Fruit fly (Drosophila melanogaster): ENCODE measurements around the gene mio.

The mio gene

DNA sequence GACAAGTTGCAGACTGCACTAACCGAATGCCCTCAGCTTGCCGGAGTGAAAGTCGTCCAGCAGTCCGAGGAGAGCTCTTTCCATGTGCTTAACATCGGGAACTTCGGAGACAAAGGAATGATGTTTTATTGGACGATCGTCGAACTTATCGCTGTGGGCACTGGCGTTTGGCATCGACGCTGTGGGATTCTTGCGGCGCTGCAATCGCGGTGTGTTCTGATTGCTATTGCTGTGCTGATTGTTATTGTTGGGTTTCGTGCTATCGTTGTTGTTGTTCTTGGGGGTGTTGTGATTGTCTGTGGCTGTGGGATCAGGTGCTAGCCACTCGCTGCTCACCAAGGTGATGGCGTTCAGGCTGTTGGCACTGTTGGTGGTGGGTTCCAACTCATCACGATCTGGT, 26.4 kb upstream of the mio start:
- TF ChIP-seq h (optimal IDR thresholded peaks at IDR 0.05) (no peak), ttk (optimal IDR thresholded peaks at IDR 0.05) (no peak), Sin3A (optimal IDR thresholded peaks at IDR 0.05) (no peak)

DNA sequence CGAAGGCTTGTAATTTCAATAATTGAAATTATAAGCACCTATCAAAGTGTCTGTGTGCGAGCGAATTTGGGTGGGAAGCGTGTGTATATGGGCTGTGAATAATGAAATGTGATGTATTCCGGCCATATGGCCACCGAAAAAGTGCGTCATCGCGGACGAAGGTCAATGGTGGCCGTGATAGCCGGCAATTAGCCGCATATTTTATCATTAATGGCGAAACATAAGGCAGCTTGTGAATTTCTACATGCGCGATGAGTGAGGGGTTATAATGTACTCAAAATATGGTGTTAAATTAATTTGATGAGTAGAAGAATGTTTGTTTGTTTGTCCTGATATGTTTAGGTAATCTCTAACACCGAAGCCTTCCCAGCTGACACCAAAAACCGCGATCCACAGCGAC, 25.7 kb upstream of the mio start:
- TF ChIP-seq ttk (optimal IDR thresholded peaks at IDR 0.05) (no peak), insv (optimal IDR thresholded peaks at IDR 0.05) (no peak), Sin3A (optimal IDR thresholded peaks at IDR 0.05) (no peak), psq (optimal IDR thresholded peaks at IDR 0.05) (no peak), h (optimal IDR thresholded peaks at IDR 0.05) (no peak), Myc (optimal IDR thresholded peaks at IDR 0.05) (no peak)

DNA sequence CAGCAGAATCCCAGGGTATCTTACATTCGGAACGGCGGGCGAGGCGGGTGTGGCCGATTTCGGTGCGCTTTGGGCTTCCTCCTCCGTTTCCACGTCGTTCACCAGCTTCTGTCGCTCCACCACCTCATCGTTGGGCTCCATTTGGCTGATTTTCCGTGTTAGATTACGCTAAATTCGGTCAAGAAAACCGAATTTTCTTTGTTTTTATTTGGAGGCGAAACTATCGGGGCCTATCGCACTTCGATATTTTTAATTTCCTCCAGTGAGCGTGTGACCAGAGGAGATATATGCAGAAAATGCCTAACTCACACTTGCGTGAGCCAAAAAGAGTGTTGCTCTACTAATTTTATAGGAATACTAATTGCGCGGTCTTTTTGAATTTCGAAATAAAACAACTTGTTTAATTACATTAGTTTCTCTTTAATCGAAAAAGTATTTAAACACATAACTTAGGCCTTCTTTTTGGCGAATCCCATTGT, 24.9 kb upstream of the mio start, which contains the start of gene CG10874:
CG10874 (minus strand) TSS at position 264 of the 479 bp plus-strand sequence.
- TF ChIP-seq Myc (optimal IDR thresholded peaks at IDR 0.05) = no peak

DNA sequence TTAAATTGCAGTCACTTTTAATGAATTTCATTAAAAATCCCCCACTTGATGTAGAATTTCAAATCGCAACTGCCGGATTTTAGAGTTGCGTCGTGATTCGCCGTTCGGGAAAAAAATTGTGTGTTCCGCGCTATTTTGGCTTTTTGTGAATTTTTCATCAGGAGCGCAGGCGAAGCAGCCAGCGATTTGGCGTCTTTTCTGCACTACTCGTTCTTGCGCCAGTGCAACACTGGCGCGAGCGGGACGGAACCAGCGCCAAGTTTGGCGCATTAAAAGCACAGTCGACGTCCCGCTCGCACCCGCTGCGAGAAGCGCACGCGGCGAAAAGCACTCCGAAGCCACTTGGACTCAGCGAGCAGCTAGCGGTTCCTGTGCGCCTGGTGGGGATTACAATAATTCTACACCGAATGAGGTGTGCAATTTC, 23.7 kb upstream of the mio start:
- TF ChIP-seq psq (optimal IDR thresholded peaks at IDR 0.05) (no peak), insv (optimal IDR thresholded peaks at IDR 0.05) (no peak), Myc (optimal IDR thresholded peaks at IDR 0.05) (no peak), Sin3A (optimal IDR thresholded peaks at IDR 0.05) (no peak), h (optimal IDR thresholded peaks at IDR 0.05) (no peak), ttk (optimal IDR thresholded peaks at IDR 0.05) (no peak)

DNA sequence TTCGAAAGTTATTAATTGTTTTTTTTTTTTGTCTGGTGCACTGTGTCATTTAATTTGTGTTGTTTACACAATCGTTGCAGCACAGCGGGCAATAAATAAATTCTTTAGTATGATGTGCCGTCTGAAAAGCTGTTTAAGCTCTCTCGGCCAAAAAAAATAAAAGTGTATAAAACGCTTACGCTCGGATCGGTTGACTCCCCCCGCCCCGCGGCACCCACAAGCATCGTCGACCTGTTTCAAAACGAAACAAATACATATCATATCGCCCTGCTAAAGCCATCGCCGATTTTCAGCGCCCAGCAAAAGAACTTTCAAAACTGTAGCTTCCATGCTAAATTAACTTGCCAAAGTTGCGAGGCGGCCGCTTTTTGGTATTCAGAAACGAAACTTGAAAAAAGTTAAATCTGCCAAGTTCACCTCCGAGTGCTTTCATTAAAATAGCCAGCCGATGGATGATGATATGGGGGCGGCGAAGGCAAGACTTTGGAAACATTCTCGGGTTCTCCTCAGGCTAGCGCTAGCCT, 22.7 kb upstream of the mio start:
- TF ChIP-seq Myc (optimal IDR thresholded peaks at IDR 0.05) (no peak), h (optimal IDR thresholded peaks at IDR 0.05) (peak; percentile 32), insv (optimal IDR thresholded peaks at IDR 0.05) (peak; percentile 22)

DNA sequence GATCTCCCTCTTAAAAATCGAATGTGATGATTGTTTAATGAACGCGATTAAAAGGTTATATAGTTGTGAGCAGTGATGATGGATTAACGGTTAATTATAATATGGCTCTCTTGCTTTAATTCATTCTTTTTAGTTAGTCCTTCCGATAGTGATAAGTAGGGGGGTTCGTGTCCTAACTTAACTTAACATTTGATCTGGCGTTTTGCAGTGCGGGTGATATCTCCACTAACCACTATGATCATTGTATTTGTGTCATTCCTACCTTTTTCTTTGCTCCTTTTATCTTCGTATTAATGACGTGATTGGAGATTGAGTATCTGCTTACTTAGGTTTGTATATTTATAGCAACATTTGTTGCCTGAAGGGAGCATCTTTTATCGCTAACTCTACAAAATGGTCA, 21.8 kb upstream of the mio start:
- TF ChIP-seq ttk (optimal IDR thresholded peaks at IDR 0.05) = no peak
- TF ChIP-seq h (optimal IDR thresholded peaks at IDR 0.05) = no peak
- TF ChIP-seq Sin3A (optimal IDR thresholded peaks at IDR 0.05) = no peak
- TF ChIP-seq insv (optimal IDR thresholded peaks at IDR 0.05) = no peak
- TF ChIP-seq Myc (optimal IDR thresholded peaks at IDR 0.05) = no peak
- TF ChIP-seq psq (optimal IDR thresholded peaks at IDR 0.05) = no peak

DNA sequence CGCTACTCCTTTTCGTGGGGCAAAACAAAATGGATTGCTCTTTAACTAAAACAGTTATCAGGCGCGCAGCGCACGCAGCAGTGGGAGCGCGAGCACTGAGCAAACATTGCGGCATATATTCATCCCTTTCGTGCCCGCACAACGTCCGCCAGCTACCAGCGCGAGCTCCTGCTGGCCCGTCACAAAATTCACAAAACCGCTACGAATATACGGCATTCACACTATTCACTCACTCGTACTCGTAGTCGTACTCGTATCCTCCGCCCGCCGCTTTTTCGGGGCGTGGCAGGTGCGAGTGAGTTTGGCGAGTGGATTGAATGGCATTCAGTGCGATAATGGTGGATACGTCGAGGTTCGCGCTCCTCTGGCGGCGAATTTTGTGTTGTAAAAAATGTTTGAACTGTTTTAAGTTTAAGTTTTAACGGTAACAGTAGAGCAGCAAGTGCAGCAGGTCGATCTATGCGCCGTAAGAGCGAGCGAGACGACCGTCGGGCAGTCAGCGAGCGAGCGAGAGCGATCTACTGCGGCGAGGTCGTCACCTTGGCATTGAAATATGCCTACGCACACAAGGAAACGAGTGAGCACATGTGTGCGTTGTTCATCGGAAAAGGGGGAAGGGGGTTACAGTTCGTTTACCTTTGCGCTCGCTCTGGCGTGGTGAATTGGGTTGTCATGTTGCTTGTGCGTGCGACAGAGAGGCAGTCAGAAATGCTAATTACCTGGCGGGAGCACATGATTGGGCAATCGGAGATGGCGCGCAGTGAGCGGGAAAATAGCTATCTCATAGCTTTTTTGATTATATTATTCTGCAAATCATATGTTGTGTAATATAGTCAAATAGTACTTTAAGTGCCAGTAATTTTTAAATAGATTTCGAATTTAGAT, 20.3 kb upstream of the mio start:
- no peak for TF ChIP-seq Sin3A (optimal IDR thresholded peaks at IDR 0.05)
- TF ChIP-seq psq (optimal IDR thresholded peaks at IDR 0.05) = no peak
- TF ChIP-seq Myc (optimal IDR thresholded peaks at IDR 0.05) = no peak
- no peak for TF ChIP-seq h (optimal IDR thresholded peaks at IDR 0.05)
- no peak for TF ChIP-seq ttk (optimal IDR thresholded peaks at IDR 0.05)
- no peak for TF ChIP-seq insv (optimal IDR thresholded peaks at IDR 0.05)

DNA sequence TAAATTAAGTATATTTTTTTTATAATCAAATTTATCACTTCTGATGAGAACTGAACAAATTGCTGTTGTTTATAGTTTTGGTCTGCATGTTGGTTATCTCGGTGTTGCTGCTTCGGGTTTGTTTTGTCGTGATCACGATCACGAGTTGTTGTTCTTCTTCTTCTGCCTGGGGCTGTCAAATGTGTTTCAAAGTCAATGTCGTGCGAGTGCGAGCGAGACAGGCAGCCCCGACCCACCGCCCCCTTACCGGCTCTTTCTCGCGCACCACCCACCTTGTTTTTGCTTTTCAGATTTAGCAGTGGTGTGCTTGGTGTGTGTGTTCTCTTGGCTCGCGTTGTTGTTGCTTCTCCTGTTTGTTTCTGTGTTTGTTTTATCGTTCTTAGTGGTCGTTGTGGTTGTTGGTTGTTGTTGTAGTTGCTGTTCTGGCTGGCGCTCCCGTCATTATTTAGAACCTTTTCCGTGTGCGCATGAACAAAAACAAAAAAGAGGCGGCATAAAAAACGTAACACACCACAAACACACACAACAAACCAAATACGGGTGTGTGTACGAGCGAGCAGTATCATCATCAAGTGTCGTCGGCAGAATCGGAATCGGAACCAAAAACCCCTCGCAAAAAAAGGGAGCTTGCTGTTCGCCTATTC, 19.5 kb upstream of the mio start, which contains the start of gene COX7AL2:
COX7AL2 (minus strand) TSS at position 438 of the 644 bp plus-strand sequence.
- TF ChIP-seq ttk (optimal IDR thresholded peaks at IDR 0.05) (no peak), psq (optimal IDR thresholded peaks at IDR 0.05) (no peak), h (optimal IDR thresholded peaks at IDR 0.05) (no peak), insv (optimal IDR thresholded peaks at IDR 0.05) (no peak)

DNA sequence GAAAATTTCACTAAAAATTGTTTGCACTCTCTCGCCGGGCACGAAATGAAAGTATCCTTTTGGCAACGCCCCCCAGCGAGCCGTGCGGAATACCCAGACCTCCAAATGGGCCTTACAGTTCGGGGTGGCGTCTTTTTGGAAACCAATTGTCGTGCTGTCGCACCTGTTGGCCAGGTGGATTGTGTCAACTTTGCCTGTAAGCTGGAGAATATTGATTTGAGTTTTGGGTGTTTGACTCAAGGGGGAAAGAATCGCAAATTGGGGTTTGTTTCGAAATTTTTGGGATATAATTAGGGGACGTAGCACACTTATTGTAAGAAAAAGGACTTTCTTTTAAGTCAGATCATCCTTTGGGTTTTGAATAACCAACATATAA, 19.0 kb upstream of the mio start:
- TF ChIP-seq insv (optimal IDR thresholded peaks at IDR 0.05) (no peak), psq (optimal IDR thresholded peaks at IDR 0.05) (no peak), h (optimal IDR thresholded peaks at IDR 0.05) (no peak), Sin3A (optimal IDR thresholded peaks at IDR 0.05) (no peak), Myc (optimal IDR thresholded peaks at IDR 0.05) (no peak), ttk (optimal IDR thresholded peaks at IDR 0.05) (no peak)

DNA sequence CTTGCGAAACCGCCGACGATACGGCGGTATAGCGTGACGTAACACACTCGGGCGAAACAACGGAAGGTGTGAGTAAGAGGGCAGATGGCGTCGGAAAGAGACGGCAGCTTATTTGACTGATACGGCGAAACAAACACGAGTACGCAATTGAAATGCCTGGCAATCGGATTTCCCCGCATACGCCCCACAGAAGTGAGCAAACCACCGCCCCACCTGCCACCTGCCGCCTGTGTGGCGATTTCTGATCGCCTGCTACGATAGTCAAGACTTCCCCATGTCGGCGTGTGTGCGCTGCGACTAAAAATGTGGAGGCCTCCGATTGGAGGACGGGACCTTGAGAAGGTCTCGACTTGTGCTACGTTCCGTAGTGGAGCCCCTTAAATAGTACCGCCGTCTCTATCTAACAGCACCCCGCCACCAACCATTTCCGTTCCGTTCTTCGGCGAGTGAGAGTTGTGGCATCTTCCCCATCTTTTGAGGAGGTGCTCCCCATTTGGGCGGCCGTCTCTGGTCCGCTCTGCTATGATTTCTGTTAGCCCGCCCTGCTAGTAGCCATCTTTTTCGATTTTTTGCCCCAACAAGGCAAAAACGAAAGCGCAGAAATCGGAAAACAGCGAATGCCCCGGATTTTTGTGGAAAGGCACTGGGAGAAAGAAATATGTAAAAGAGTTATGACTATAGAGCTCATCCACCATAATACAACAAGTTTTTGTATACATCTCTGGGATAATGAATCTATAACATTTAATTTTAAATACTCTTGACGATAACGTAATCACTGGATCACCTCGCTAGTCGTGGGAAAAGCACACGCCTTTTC, 18.3 kb upstream of the mio start:
- TF ChIP-seq Myc (optimal IDR thresholded peaks at IDR 0.05) (no peak), psq (optimal IDR thresholded peaks at IDR 0.05) (no peak), h (optimal IDR thresholded peaks at IDR 0.05) (no peak), Sin3A (optimal IDR thresholded peaks at IDR 0.05) (no peak), insv (optimal IDR thresholded peaks at IDR 0.05) (no peak), ttk (optimal IDR thresholded peaks at IDR 0.05) (no peak)

DNA sequence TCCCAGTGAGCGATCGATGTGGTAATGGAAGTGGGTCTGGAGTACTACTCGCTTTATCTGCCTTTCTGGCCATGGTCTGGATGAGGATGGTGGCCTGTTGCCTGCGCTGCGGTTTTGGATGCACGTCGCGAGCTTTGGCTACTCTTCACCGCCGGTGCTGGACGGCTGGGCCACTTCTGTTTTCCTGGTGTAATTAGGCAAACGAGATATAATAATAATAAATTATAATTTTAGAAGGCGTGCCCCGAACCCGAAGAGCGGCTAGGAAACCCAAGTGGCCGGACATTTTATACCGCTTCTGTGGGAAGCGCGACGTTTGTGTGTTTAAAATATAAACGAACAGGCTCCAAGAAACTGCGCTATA, 17.7 kb upstream of the mio start:
- TF ChIP-seq Sin3A (optimal IDR thresholded peaks at IDR 0.05) (no peak), psq (optimal IDR thresholded peaks at IDR 0.05) (no peak), Myc (optimal IDR thresholded peaks at IDR 0.05) (no peak), ttk (optimal IDR thresholded peaks at IDR 0.05) (no peak), insv (optimal IDR thresholded peaks at IDR 0.05) (no peak), h (optimal IDR thresholded peaks at IDR 0.05) (no peak)
